Worm (Caenorhabditis elegans): ENCODE measurements around the gene C29F5.1.

DNA sequence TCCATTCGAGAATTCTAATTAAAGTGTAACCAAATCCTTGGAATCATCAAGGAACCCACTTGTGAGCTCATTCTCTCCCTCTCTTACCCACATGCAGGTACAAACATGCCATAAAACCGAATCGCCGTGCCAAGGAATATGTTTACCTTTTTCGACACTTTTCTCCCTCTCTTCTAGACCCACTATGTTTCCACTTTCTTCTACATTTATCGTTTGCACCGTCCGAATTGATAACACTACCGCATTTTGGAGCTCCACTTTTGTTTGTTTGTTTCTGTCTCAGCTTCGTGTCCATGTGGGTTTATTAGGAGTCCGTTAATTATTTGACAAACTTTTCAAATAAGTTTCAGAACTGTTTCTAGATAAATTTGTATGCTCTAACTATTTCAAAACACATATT is 21.4 kb upstream of the C29F5.1 start:
- TF ChIP-seq sptf-2 (GFP tag; optimal IDR thresholded peaks at IDR 0.05): no peak
- TF ChIP-seq dpff-1 (tag; optimal IDR thresholded peaks at IDR 0.05): no peak
- no peak for TF ChIP-seq madf-10 (tag; optimal IDR thresholded peaks at IDR 0.05)
- no peak for TF ChIP-seq ztf-26 (tag; optimal IDR thresholded peaks at IDR 0.05)
- no peak for TF ChIP-seq ceh-79 (tag; optimal IDR thresholded peaks at IDR 0.05)
- no peak for TF ChIP-seq madf-3 (GFP tag; IDR thresholded peaks at IDR 0.05)

All from whole organism, young adult.